Worm (Caenorhabditis elegans) whole organism, L3 larva: ENCODE results near the gene orc-3.

Experiments
- aly-2 ChIP-seq: fragments of 150-350 bp; optimal IDR thresholded peaks from 2 replicates; lab custom pipeline; 2014; ENCODE audit warnings: missing biosample characterization, missing genetic modification characterization
- fkh-10 ChIP-seq: sonication (generic microtip); optimal IDR thresholded peaks from 2 replicates; lab custom pipeline; 2017; ENCODE audit warnings: missing biosample characterization, missing genetic modification reagents, missing genetic modification characterization
- jun-1 ChIP-seq: fragments of 150-350 bp; optimal IDR thresholded peaks from 2 replicates; lab custom pipeline; 2014; ENCODE audit warnings: missing biosample characterization, missing genetic modification reagents, missing genetic modification characterization
- nhr-11 ChIP-seq: fragments of 150-350 bp; optimal IDR thresholded peaks from 2 replicates; lab custom pipeline; 2014; ENCODE audit warnings: missing biosample characterization, missing genetic modification characterization
- snpc-4 ChIP-seq: fragments of 150-350 bp; optimal IDR thresholded peaks from 2 replicates; lab custom pipeline; 2014; ENCODE audit warnings: missing biosample characterization, missing genetic modification characterization
- unc-62 ChIP-seq: fragments of 150-350 bp; sonication (generic microtip); optimal IDR thresholded peaks from 4 replicates; lab custom pipeline; 2014; ENCODE audit warnings: missing biosample characterization, missing genetic modification reagents, missing genetic modification characterization

DNA sequence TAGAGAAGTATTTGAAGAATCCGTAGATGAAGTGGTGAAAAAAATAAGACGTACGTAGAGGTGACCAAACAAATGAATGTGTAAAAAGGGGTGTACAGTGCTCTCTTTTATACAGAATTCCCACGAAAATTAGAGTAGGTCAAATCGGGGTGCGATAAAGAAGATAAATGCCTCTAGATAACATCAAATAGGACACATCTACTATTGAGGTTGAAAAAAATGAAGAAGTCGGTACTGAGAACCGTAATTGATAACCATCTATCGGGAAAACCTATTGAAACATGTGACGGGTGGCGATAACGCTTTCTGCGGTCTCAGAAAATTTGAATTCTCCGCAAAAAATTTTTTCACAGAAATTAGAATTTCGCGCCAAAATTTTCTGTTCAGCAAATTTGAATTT is 30.8 kb downstream of the orc-3 start, which contains the start of gene fbxa-61:
- TF ChIP-seq snpc-4 (tag; lab: Kevin White, UChicago) (no peak), aly-2 (no peak), unc-62 (GFP tag; lab: Kevin White, UChicago) (no peak), nhr-11 (tag; lab: Kevin White, UChicago) (no peak), jun-1 (tag; lab: Kevin White, UChicago) (no peak), fkh-10 (GFP tag; lab: Kevin White, UChicago) (no peak)
